Worm (Caenorhabditis elegans) whole organism, L1 larva: Measurements from ENCODE around the gene mrpl-53.

ENCODE experiments used
- C16A3.4 ChIP-seq: fragments of 150-350 bp; optimal IDR thresholded peaks from 2 replicates; lab custom pipeline; 2014; ENCODE audit warnings: missing biosample characterization, missing genetic modification characterization
- C34B4.2 ChIP-seq: sonication (generic microtip); optimal IDR thresholded peaks from 2 replicates; lab custom pipeline; 2017; ENCODE audit warnings: mild to moderate bottlenecking, missing genetic modification characterization, missing compliant biosample characterization
- aha-1 ChIP-seq: fragments of 150-350 bp; optimal IDR thresholded peaks from 2 replicates; lab custom pipeline; 2014; ENCODE audit warnings: missing biosample characterization, missing genetic modification characterization
- alr-1 ChIP-seq: fragments of 200-800 bp; sonication (Bioruptor generic); optimal IDR thresholded peaks from 2 replicates; lab custom pipeline; 2018; ENCODE audit warnings: borderline replicate concordance, mild to moderate bottlenecking, missing genetic modification characterization, missing compliant biosample characterization
- ama-1 ChIP-seq: fragments of 150-350 bp; optimal IDR thresholded peaks from 2 replicates; lab custom pipeline; 2014
- blmp-1 ChIP-seq: fragments of 150-350 bp; optimal IDR thresholded peaks from 2 replicates; lab custom pipeline; 2014; ENCODE audit warnings: missing biosample characterization, missing genetic modification characterization
- ceh-88 ChIP-seq: fragments of 200-800 bp; sonication (Bioruptor generic); IDR thresholded peaks from 2 replicates; pipeline ENCODE4 v1.3.6; 2022; ENCODE audit warnings: missing genetic modification characterization, missing compliant biosample characterization
- dpl-1 ChIP-seq, 3 experiments: fragments of 150-350 bp in 2 of 3; sonication (generic microtip) in 1 of 3; optimal IDR thresholded peaks; 2 replicates each; lab custom pipeline; 2014 to 2017; ENCODE audit warnings: missing biosample characterization in 3 of 3, missing genetic modification characterization in 3 of 3, missing genetic modification reagents in 3 of 3
- dsc-1 ChIP-seq: sonication (generic microtip); optimal IDR thresholded peaks from 2 replicates; lab custom pipeline; 2016; ENCODE audit warnings: mild to moderate bottlenecking, missing genetic modification characterization, missing compliant biosample characterization
- efl-1 ChIP-seq, 4 experiments: fragments of 150-350 bp; optimal IDR thresholded peaks in 3 of 4; peaks in 1 of 4; 1 replicate in 1 of 4; 2 replicates in 3 of 4; lab custom pipeline; 2014; ENCODE audit warnings: missing biosample characterization in 2 of 4, missing genetic modification characterization in 2 of 4, missing genetic modification reagents in 2 of 4
- efl-3 ChIP-seq: fragments of 200-800 bp; sonication (Bioruptor generic); optimal IDR thresholded peaks from 2 replicates; lab custom pipeline; 2018; ENCODE audit warnings: mild to moderate bottlenecking, missing genetic modification characterization, missing compliant biosample characterization
- egl-13 ChIP-seq: sonication (generic microtip); optimal IDR thresholded peaks from 2 replicates; lab custom pipeline; 2016; ENCODE audit warnings: missing genotype, missing genetic modification reagents, missing genetic modification characterization, missing compliant biosample characterization
- elt-2 ChIP-seq: sonication (generic microtip); optimal IDR thresholded peaks from 2 replicates; lab custom pipeline; 2016; ENCODE audit warnings: missing genetic modification characterization, mild to moderate bottlenecking, inconsistent platforms, missing compliant biosample characterization, missing genetic modification reagents
- elt-3 ChIP-seq, 6 experiments: fragments of 150-350 bp in 1 of 6; sonication (generic microtip); optimal IDR thresholded peaks; 2 replicates each; lab custom pipeline; 2017 to 2018; ENCODE audit warnings: missing biosample characterization in 6 of 6, missing genetic modification characterization in 6 of 6, inconsistent platforms in 1 of 6
- ets-5 ChIP-seq: fragments of 200-800 bp; sonication (Bioruptor generic); IDR thresholded peaks from 2 replicates; pipeline ENCODE4 v1.3.6; 2022; ENCODE audit warnings: missing genetic modification characterization, missing compliant biosample characterization
- fkh-10 ChIP-seq: sonication (generic microtip); optimal IDR thresholded peaks from 2 replicates; lab custom pipeline; 2017; ENCODE audit warnings: missing biosample characterization, missing genetic modification reagents, missing genetic modification characterization
- fkh-4 ChIP-seq: sonication (generic microtip); optimal IDR thresholded peaks from 2 replicates; lab custom pipeline; 2016; ENCODE audit warnings: missing compliant biosample characterization, missing genetic modification characterization, borderline replicate concordance
- fkh-8 ChIP-seq: sonication (generic microtip); optimal IDR thresholded peaks from 2 replicates; lab custom pipeline; 2016; ENCODE audit warnings: mild to moderate bottlenecking, missing genetic modification characterization, missing compliant biosample characterization
- fos-1 ChIP-seq: fragments of 150-350 bp; optimal IDR thresholded peaks from 2 replicates; lab custom pipeline; 2014; ENCODE audit warnings: missing biosample characterization, missing genetic modification characterization
- grh-1 ChIP-seq: fragments of 200-800 bp; sonication (Bioruptor generic); IDR thresholded peaks from 2 replicates; pipeline ENCODE4 v1.3.6; 2022; ENCODE audit warnings: missing genetic modification reagents, missing genetic modification characterization, missing compliant biosample characterization
- hpl-2 ChIP-seq: fragments of 150-350 bp; optimal IDR thresholded peaks from 2 replicates; lab custom pipeline; 2014; ENCODE audit warnings: missing biosample characterization, missing genetic modification reagents, missing genetic modification characterization
- jun-1 ChIP-seq: fragments of 150-350 bp; optimal IDR thresholded peaks from 2 replicates; lab custom pipeline; 2014; ENCODE audit warnings: missing biosample characterization, missing genetic modification reagents, missing genetic modification characterization
- lin-13 ChIP-seq: fragments of 150-350 bp; optimal IDR thresholded peaks from 2 replicates; lab custom pipeline; 2014; ENCODE audit warnings: missing biosample characterization, missing genetic modification reagents, missing genetic modification characterization
- lin-14 ChIP-seq: fragments of 200-800 bp; sonication (Bioruptor generic); optimal IDR thresholded peaks from 2 replicates; lab custom pipeline; 2018; ENCODE audit warnings: mild to moderate bottlenecking, missing genetic modification characterization, moderate library complexity, missing compliant biosample characterization
- lin-39 ChIP-seq: fragments of 150-350 bp; optimal IDR thresholded peaks from 2 replicates; lab custom pipeline; 2014; ENCODE audit warnings: missing biosample characterization, missing genetic modification reagents, missing genetic modification characterization
- lir-3 ChIP-seq: sonication (generic microtip); optimal IDR thresholded peaks from 2 replicates; lab custom pipeline; 2016; ENCODE audit warnings: mild to moderate bottlenecking, missing genetic modification characterization, moderate library complexity, missing compliant biosample characterization; ENCODE audit not compliant: poor library complexity
- lsy-2 ChIP-seq, 2 experiments: fragments of 150-350 bp; optimal IDR thresholded peaks; 2 replicates each; lab custom pipeline; 2014; ENCODE audit warnings: missing biosample characterization in 2 of 2, missing genetic modification characterization in 2 of 2
- mab-9 ChIP-seq: fragments of 200-800 bp; sonication (Bioruptor generic); IDR thresholded peaks from 2 replicates; pipeline ENCODE4 v1.3.6; 2022; ENCODE audit warnings: missing genetic modification reagents, missing genetic modification characterization, missing compliant biosample characterization
- mdl-1 ChIP-seq, 2 experiments: fragments of 150-350 bp; optimal IDR thresholded peaks; 2 replicates each; lab custom pipeline; 2014 to 2017; ENCODE audit warnings: missing biosample characterization in 2 of 2, missing genetic modification characterization in 2 of 2, inconsistent platforms in 1 of 2
- mef-2 ChIP-seq: fragments of 150-350 bp; optimal IDR thresholded peaks from 2 replicates; lab custom pipeline; 2014; ENCODE audit warnings: missing biosample characterization, missing genetic modification characterization
- nhr-11 ChIP-seq: fragments of 150-350 bp; optimal IDR thresholded peaks from 2 replicates; lab custom pipeline; 2014; ENCODE audit warnings: missing biosample characterization, missing genetic modification characterization
- nhr-12 ChIP-seq: sonication (generic microtip); optimal IDR thresholded peaks from 2 replicates; lab custom pipeline; 2017; ENCODE audit warnings: missing biosample characterization, missing genetic modification characterization
- nhr-19 ChIP-seq: fragments of 200-800 bp; sonication (Bioruptor generic); conservative IDR thresholded peaks from 2 replicates; pipeline ENCODE4 v1.3.6; 2022; ENCODE audit warnings: missing genetic modification characterization, missing compliant biosample characterization
- nhr-71 ChIP-seq: sonication (generic microtip); optimal IDR thresholded peaks from 2 replicates; lab custom pipeline; 2016; ENCODE audit warnings: mild to moderate bottlenecking, missing genetic modification characterization, moderate library complexity, missing compliant biosample characterization
- nhr-77 ChIP-seq: fragments of 150-350 bp; optimal IDR thresholded peaks from 2 replicates; lab custom pipeline; 2014; ENCODE audit warnings: missing biosample characterization, missing genetic modification characterization
- nhr-85 ChIP-seq: sonication (generic microtip); peaks from one replicate; lab custom pipeline; 2016; ENCODE audit warnings: missing genetic modification characterization, inconsistent platforms, missing compliant biosample characterization
- nhr-90 ChIP-seq: sonication (generic microtip); optimal IDR thresholded peaks from 2 replicates; lab custom pipeline; 2016; ENCODE audit warnings: mild to moderate bottlenecking, missing genetic modification characterization, missing compliant biosample characterization; ENCODE audit not compliant: poor library complexity
- pag-3 ChIP-seq: sonication (generic microtip); optimal IDR thresholded peaks from 2 replicates; lab custom pipeline; 2017; ENCODE audit warnings: missing genetic modification characterization, mild to moderate bottlenecking, missing compliant biosample characterization, antibody characterized with exemption, borderline replicate concordance; ENCODE audit not compliant: insufficient read depth
- pax-3 ChIP-seq: fragments of 200-800 bp; sonication (Bioruptor generic); optimal IDR thresholded peaks from 2 replicates; lab custom pipeline; 2018; ENCODE audit warnings: mild to moderate bottlenecking, missing genetic modification characterization, moderate library complexity, missing compliant biosample characterization
- pqm-1 ChIP-seq: sonication (generic microtip); optimal IDR thresholded peaks from 3 replicates; lab custom pipeline; 2017; ENCODE audit warnings: missing biosample characterization, missing genetic modification characterization
- rnt-1 ChIP-seq: sonication (generic microtip); optimal IDR thresholded peaks from 2 replicates; lab custom pipeline; 2016; ENCODE audit warnings: mild to moderate bottlenecking, missing genetic modification characterization, moderate library complexity, missing compliant biosample characterization
- snu-23 ChIP-seq: sonication (generic microtip); optimal IDR thresholded peaks from 2 replicates; lab custom pipeline; 2016; ENCODE audit warnings: missing genetic modification characterization, missing compliant biosample characterization
- sptf-1 ChIP-seq: fragments of 150-350 bp; optimal IDR thresholded peaks from 2 replicates; lab custom pipeline; 2014; ENCODE audit warnings: missing biosample characterization, missing genetic modification characterization
- sup-37 ChIP-seq: fragments of 200-800 bp; sonication (Bioruptor generic); optimal IDR thresholded peaks from 2 replicates; lab custom pipeline; 2018; ENCODE audit warnings: mild to moderate bottlenecking, missing genetic modification characterization, missing compliant biosample characterization
- swsn-7 ChIP-seq: sonication (generic microtip); optimal IDR thresholded peaks from 2 replicates; lab custom pipeline; 2016; ENCODE audit warnings: missing genetic modification characterization, missing compliant biosample characterization
- tbx-2 ChIP-seq: sonication (generic microtip); optimal IDR thresholded peaks from 2 replicates; lab custom pipeline; 2016; ENCODE audit warnings: missing genetic modification characterization, missing compliant biosample characterization
- unc-130 ChIP-seq: fragments of 150-350 bp; optimal IDR thresholded peaks from 2 replicates; lab custom pipeline; 2017; ENCODE audit warnings: missing biosample characterization, missing genetic modification characterization, inconsistent platforms
- unc-86 ChIP-seq: sonication (generic microtip); optimal IDR thresholded peaks from 2 replicates; lab custom pipeline; 2016; ENCODE audit warnings: missing genetic modification characterization, missing compliant biosample characterization
- vab-15 ChIP-seq: sonication (generic microtip); optimal IDR thresholded peaks from 2 replicates; lab custom pipeline; 2017; ENCODE audit warnings: missing genotype, mild to moderate bottlenecking, missing genetic modification characterization, missing compliant biosample characterization
- zag-1 ChIP-seq: fragments of 150-350 bp; optimal IDR thresholded peaks from 2 replicates; lab custom pipeline; 2014; ENCODE audit warnings: missing biosample characterization, missing genetic modification characterization
- zip-4 ChIP-seq: fragments of 200-800 bp; sonication (Bioruptor generic); optimal IDR thresholded peaks from 2 replicates; lab custom pipeline; 2018; ENCODE audit warnings: mild to moderate bottlenecking, missing genetic modification characterization, moderate library complexity, missing compliant biosample characterization
- ztf-4 ChIP-seq: fragments of 150-350 bp; optimal IDR thresholded peaks from 2 replicates; lab custom pipeline; 2014; ENCODE audit warnings: missing biosample characterization, missing genetic modification characterization

Gene mrpl-53

DNA sequence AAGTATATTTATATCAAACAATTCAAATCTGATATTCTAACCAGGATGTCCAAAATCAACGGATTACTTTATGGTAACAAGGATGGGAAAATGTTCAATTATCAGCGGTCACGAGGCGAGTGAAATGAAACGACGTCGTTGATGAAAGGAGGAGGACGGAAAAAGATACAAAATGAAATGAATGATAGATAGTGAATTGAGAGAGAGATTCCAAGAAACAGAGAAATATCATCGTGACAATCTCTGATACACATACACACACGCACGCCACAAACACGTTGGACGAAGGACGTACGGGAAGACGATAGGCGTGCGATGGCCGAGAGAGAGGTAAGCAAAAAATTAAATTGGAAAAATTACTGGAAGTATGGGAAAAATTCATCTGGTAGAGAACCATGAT is 3.6 kb downstream of the mrpl-53 start:
- TF ChIP-seq rnt-1 (tag; lab: Kevin White, UChicago) (peak; percentile 67), lir-3 (peak; percentile 63), elt-3 (tag; optimal IDR thresholded peaks at IDR 0.05; lab: Kevin White, UChicago) (peak in 3 of 6 experiments; percentile 38 to 96 (median 89)), egl-13 (tag; lab: Kevin White, UChicago) (no peak), elt-2 (no peak), tbx-2 (tag; lab: Kevin White, UChicago) (peak; percentile 73), sup-37 (GFP tag; lab: Kevin White, UChicago) (peak; percentile 37), C34B4.2 (tag; lab: Kevin White, UChicago) (no peak), dsc-1 (tag; lab: Kevin White, UChicago) (no peak), ztf-4 (peak; percentile 83), pag-3 (no peak), nhr-71 (tag; lab: Kevin White, UChicago) (peak; percentile 93), aha-1 (tag; lab: Kevin White, UChicago) (no peak), unc-130 (peak; percentile 94), blmp-1 (peak; percentile 97), fos-1 (tag; lab: Kevin White, UChicago) (peak; percentile 22), vab-15 (tag; lab: Kevin White, UChicago) (no peak), pax-3 (tag; lab: Kevin White, UChicago) (no peak), hpl-2 (GFP tag; lab: Kevin White, UChicago) (peak; percentile 7), lin-39 (tag; lab: Kevin White, UChicago) (peak; percentile 70), mab-9 (GFP tag; lab: Robert Waterston, UW) (0 out of 2 replicates have a peak, but pooled peaks have one; percentile 21), zip-4 (GFP tag; lab: Kevin White, UChicago) (peak; percentile 7), dpl-1 (GFP tag; optimal IDR thresholded peaks at IDR 0.05; lab: Kevin White, UChicago) (peak; percentile 24 to 54 (median 39)), lsy-2 (tag; optimal IDR thresholded peaks at IDR 0.05; lab: Kevin White, UChicago) (peak; percentile 68 to 74), sptf-1 (no peak), snu-23 (GFP tag; lab: Kevin White, UChicago) (peak; percentile 88), ama-1 (lab: Kevin White, UChicago) (peak; percentile 2), alr-1 (tag; lab: Kevin White, UChicago) (no peak), ets-5 (no peak), lin-14 (GFP tag; lab: Kevin White, UChicago) (peak; percentile 96), nhr-85 (tag; lab: Kevin White, UChicago) (peak; percentile 98), lin-13 (GFP tag; lab: Kevin White, UChicago) (peak; percentile 65), fkh-4 (tag; lab: Kevin White, UChicago) (no peak), nhr-19 (GFP tag; lab: Robert Waterston, UW) (peak; percentile 94), efl-3 (GFP tag; lab: Kevin White, UChicago) (no peak), pqm-1 (no peak), mdl-1 (tag; optimal IDR thresholded peaks at IDR 0.05; lab: Kevin White, UChicago) (peak in 1 of 2 experiments; percentile 96), nhr-12 (tag; lab: Kevin White, UChicago) (no peak), jun-1 (tag; lab: Kevin White, UChicago) (peak; percentile 27), fkh-8 (tag; lab: Kevin White, UChicago) (no peak), swsn-7 (tag; lab: Kevin White, UChicago) (peak; percentile 63), nhr-90 (tag; lab: Kevin White, UChicago) (peak; percentile 87), C16A3.4 (tag; lab: Kevin White, UChicago) (peak; percentile 61), nhr-77 (tag; lab: Kevin White, UChicago) (no peak), efl-1 (optimal IDR thresholded peaks at IDR 0.05; lab: Kevin White, UChicago) (peak; percentile 25 to 52), efl-1 (GFP tag; optimal IDR thresholded peaks at IDR 0.05 in 1 of 2; lab: Kevin White, UChicago) (no peak), grh-1 (peak; percentile 55), mef-2 (tag; lab: Kevin White, UChicago) (peak; percentile 27), ceh-88 (0 out of 2 replicates have a peak, but pooled peaks have one; percentile 20), nhr-11 (tag; lab: Kevin White, UChicago) (peak; percentile 88), unc-86 (tag; lab: Kevin White, UChicago) (no peak), fkh-10 (GFP tag; lab: Kevin White, UChicago) (no peak), zag-1 (tag; lab: Kevin White, UChicago) (no peak)
